Worm (Caenorhabditis elegans) whole organism, late embryonic: ENCODE measurements around the gene plpp-1.3.

ENCODE experiments used
- C38D4.7 ChIP-seq: fragments of 200-800 bp; sonication (Bioruptor generic); optimal IDR thresholded peaks from 2 replicates; lab custom pipeline; 2018; ENCODE audit warnings: mild to moderate bottlenecking, missing genetic modification characterization, moderate library complexity, missing compliant biosample characterization
- ama-1 ChIP-seq: fragments of 150-350 bp; optimal IDR thresholded peaks from 2 replicates; lab custom pipeline; 2014
- ceh-2 ChIP-seq: sonication (generic microtip); optimal IDR thresholded peaks from 2 replicates; lab custom pipeline; 2016; ENCODE audit warnings: missing genotype, missing genetic modification characterization, missing compliant biosample characterization
- ceh-9 ChIP-seq: sonication (generic microtip); optimal IDR thresholded peaks from 2 replicates; lab custom pipeline; 2016; ENCODE audit warnings: mild to moderate bottlenecking, missing genetic modification characterization, inconsistent platforms, missing compliant biosample characterization
- dve-1 ChIP-seq: sonication (generic microtip); optimal IDR thresholded peaks from 2 replicates; lab custom pipeline; 2017; ENCODE audit warnings: antibody characterized with exemption, mild to moderate bottlenecking, missing genetic modification characterization, missing compliant biosample characterization
- ets-4 ChIP-seq: sonication (generic microtip); optimal IDR thresholded peaks from 2 replicates; lab custom pipeline; 2016; ENCODE audit warnings: missing genetic modification characterization, missing compliant biosample characterization
- hlh-13 ChIP-seq: fragments of 200-800 bp; sonication (Bioruptor generic); optimal IDR thresholded peaks from 2 replicates; lab custom pipeline; 2018; ENCODE audit warnings: mild to moderate bottlenecking, missing genetic modification characterization, missing compliant biosample characterization
- mec-3 ChIP-seq: sonication (generic microtip); optimal IDR thresholded peaks from 2 replicates; lab custom pipeline; 2016; ENCODE audit warnings: borderline replicate concordance, missing genetic modification characterization, missing compliant biosample characterization
- nhr-11 ChIP-seq: fragments of 150-350 bp; optimal IDR thresholded peaks from 2 replicates; lab custom pipeline; 2014; ENCODE audit warnings: missing biosample characterization, missing genetic modification characterization
- pha-4 ChIP-seq: fragments of 150-350 bp; optimal IDR thresholded peaks from 2 replicates; lab custom pipeline; 2018; ENCODE audit warnings: missing biosample characterization, missing genetic modification reagents, missing genetic modification characterization
- pqm-1 ChIP-seq: sonication (generic microtip); optimal IDR thresholded peaks from 2 replicates; lab custom pipeline; 2016; ENCODE audit warnings: missing genetic modification characterization, missing compliant biosample characterization
- sdc-2 ChIP-seq: sonication (generic microtip); optimal IDR thresholded peaks from 2 replicates; lab custom pipeline; 2016; ENCODE audit warnings: missing genotype, missing genetic modification characterization, missing compliant biosample characterization
- tbx-7 ChIP-seq: sonication (generic microtip); optimal IDR thresholded peaks from 2 replicates; lab custom pipeline; 2016; ENCODE audit warnings: missing genotype, missing genetic modification characterization, missing compliant biosample characterization

DNA sequence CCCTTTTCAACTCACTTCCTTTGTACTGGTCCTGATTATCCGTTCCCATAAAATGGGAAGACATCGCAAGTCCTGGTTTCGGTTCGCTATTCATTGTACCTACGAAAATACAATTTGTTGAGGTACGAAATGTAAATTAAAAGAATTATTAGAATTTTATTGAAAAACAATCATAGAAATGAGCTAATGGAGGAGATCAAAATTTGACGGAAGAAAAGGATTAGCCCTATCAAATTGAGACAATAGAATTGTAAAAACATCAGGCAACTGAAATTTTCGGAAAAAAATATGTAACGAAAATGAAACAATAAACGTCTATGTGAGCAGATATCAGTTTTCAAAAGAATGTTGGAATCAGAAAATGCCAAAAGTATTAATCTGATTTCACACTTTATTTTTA is 26.8 kb downstream of the plpp-1.3 start, which contains the start of gene mbr-1:
- TF ChIP-seq ama-1 (lab: Kevin White, UChicago) (no peak), hlh-13 (GFP tag; lab: Kevin White, UChicago) (no peak), ceh-9 (tag; lab: Kevin White, UChicago) (no peak), mec-3 (tag; lab: Kevin White, UChicago) (no peak), dve-1 (tag; lab: Kevin White, UChicago) (no peak), pqm-1 (no peak), ets-4 (tag; lab: Kevin White, UChicago) (no peak), pha-4 (tag; lab: Kevin White, UChicago) (no peak), sdc-2 (tag; lab: Kevin White, UChicago) (no peak), nhr-11 (no peak), tbx-7 (tag; lab: Kevin White, UChicago) (no peak), ceh-2 (tag; lab: Kevin White, UChicago) (no peak), C38D4.7 (GFP tag; lab: Kevin White, UChicago) (no peak)
